Comparison of ENCODE assay signal across 1 fruit fly cellular context in genomic region chr2L:18325120-18325581, dm6.
TF ChIP-seq lines count a peak whose summit lies in the region.

No protein-coding gene starts in this region.

TF ChIP-seq in whole organism, embryonic, 481 proteins besides CTCF, POLR2A, EP300 and RAD21 (continued from another document and continues in another):
- TF ChIP-seq CG9609 (GFP tag; optimal IDR thresholded peaks at IDR 0.05; lab: Kevin White, UChicago) (peak; percentile 83), BEAF-32 (GFP tag; optimal IDR thresholded peaks at IDR 0.05; lab: Kevin White, UChicago) (no peak), ara (GFP tag; IDR thresholded peaks at IDR 0.05; lab: Robert Waterston, UW) (peak; percentile 87), CG9876 (GFP tag; optimal IDR thresholded peaks at IDR 0.05; lab: Kevin White, UChicago) (peak; percentile 40), CG17385 (GFP tag; optimal IDR thresholded peaks at IDR 0.05; lab: Kevin White, UChicago) (peak; percentile 79), Dip3 (GFP tag; optimal IDR thresholded peaks at IDR 0.05; lab: Kevin White, UChicago) (peak; percentile 67), B-H1 (GFP tag; IDR thresholded peaks at IDR 0.05; lab: Robert Waterston, UW) (peak; percentile 79), pzg (GFP tag; optimal IDR thresholded peaks at IDR 0.05; lab: Kevin White, UChicago) (no peak), CG4820 (GFP tag; optimal IDR thresholded peaks at IDR 0.05; lab: Kevin White, UChicago) (peak; percentile 78), CG15514 (GFP tag; optimal IDR thresholded peaks at IDR 0.05; lab: Kevin White, UChicago) (peak; percentile 51), D19A (tag; optimal IDR thresholded peaks at IDR 0.05; lab: Kevin White, UChicago) (peak; percentile 82), CG17568 (GFP tag; optimal IDR thresholded peaks at IDR 0.05; lab: Kevin White, UChicago) (peak; percentile 52), CG12744 (GFP tag; optimal IDR thresholded peaks at IDR 0.05; lab: Kevin White, UChicago) (peak; percentile 65), CG8281 (tag; optimal IDR thresholded peaks at IDR 0.05; lab: Kevin White, UChicago) (peak; percentile 68), CG4282 (GFP tag; optimal IDR thresholded peaks at IDR 0.05; lab: Kevin White, UChicago) (peak; percentile 61), sr (GFP tag; IDR thresholded peaks at IDR 0.05; lab: Robert Waterston, UW) (0 out of 3 replicates have a peak, but pooled peaks have one; percentile 55), Gug (GFP tag; IDR thresholded peaks at IDR 0.05; lab: Robert Waterston, UW) (peak; percentile 79), pros (GFP tag; optimal IDR thresholded peaks at IDR 0.05; lab: Kevin White, UChicago) (no peak), Meics (GFP tag; optimal IDR thresholded peaks at IDR 0.05; lab: Kevin White, UChicago) (peak; percentile 76), tgo (GFP tag; IDR thresholded peaks at IDR 0.05; lab: Robert Waterston, UW) (peak; percentile 85), Bdp1 (GFP tag; optimal IDR thresholded peaks at IDR 0.05; lab: Kevin White, UChicago) (peak; percentile 56), Ada2b (GFP tag; IDR thresholded peaks at IDR 0.05; lab: Robert Waterston, UW) (peak; percentile 88), CG13775 (GFP tag; optimal IDR thresholded peaks at IDR 0.05; lab: Kevin White, UChicago) (peak; percentile 73), wek (GFP tag; optimal IDR thresholded peaks at IDR 0.05; lab: Kevin White, UChicago) (peak; percentile 74), bab2 (GFP tag; optimal IDR thresholded peaks at IDR 0.05; lab: Kevin White, UChicago) (peak; percentile 85), oc (tag; optimal IDR thresholded peaks at IDR 0.05; lab: Kevin White, UChicago) (peak; percentile 81), tll (GFP tag; optimal IDR thresholded peaks at IDR 0.05; lab: Kevin White, UChicago) (no peak), CG8765 (GFP tag; IDR thresholded peaks at IDR 0.05; lab: Robert Waterston, UW) (no peak), luna (GFP tag; optimal IDR thresholded peaks at IDR 0.05; lab: Kevin White, UChicago) (no peak), CG1602 (GFP tag; optimal IDR thresholded peaks at IDR 0.05; lab: Kevin White, UChicago) (peak; percentile 72), CG12104 (GFP tag; optimal IDR thresholded peaks at IDR 0.05; lab: Kevin White, UChicago) (peak; percentile 78), lilli (GFP tag; optimal IDR thresholded peaks at IDR 0.05; lab: Kevin White, UChicago) (peak; percentile 82), Opbp (GFP tag; IDR thresholded peaks at IDR 0.05; lab: Robert Waterston, UW; ENCODE audit: partially characterized antibody) (no peak), E2f1 (GFP tag; IDR thresholded peaks at IDR 0.05; lab: Robert Waterston, UW) (peak; percentile 81), bsh (GFP tag; optimal IDR thresholded peaks at IDR 0.05; lab: Kevin White, UChicago) (peak in 1 of 2 experiments; percentile 94), hth (optimal IDR thresholded peaks at IDR 0.05; lab: Kevin White, UChicago) (no peak), p53 (GFP tag; optimal IDR thresholded peaks at IDR 0.05; lab: Kevin White, UChicago) (peak; percentile 50), CG10543 (GFP tag; optimal IDR thresholded peaks at IDR 0.05; lab: Kevin White, UChicago) (peak; percentile 54), zen2 (GFP tag; IDR thresholded peaks at IDR 0.05; lab: Robert Waterston, UW; ENCODE audit: partially characterized antibody) (no peak), CG9817 (tag; optimal IDR thresholded peaks at IDR 0.05; lab: Kevin White, UChicago) (peak; percentile 81), gsb (GFP tag; IDR thresholded peaks at IDR 0.05; lab: Robert Waterston, UW) (no peak), CG11398 (GFP tag; optimal IDR thresholded peaks at IDR 0.05; lab: Kevin White, UChicago) (peak; percentile 72), CG2889 (GFP tag; IDR thresholded peaks at IDR 0.05; lab: Robert Waterston, UW) (peak; percentile 75; the same call in 2 of the 3 replicates), Atf6 (GFP tag; IDR thresholded peaks at IDR 0.05; lab: Robert Waterston, UW) (peak; percentile 79), odd (GFP tag; optimal IDR thresholded peaks at IDR 0.05; lab: Kevin White, UChicago) (peak; percentile 57), CG12219 (GFP tag; optimal IDR thresholded peaks at IDR 0.05; lab: Kevin White, UChicago) (peak; percentile 85), dmrt11E (tag; optimal IDR thresholded peaks at IDR 0.05; lab: Kevin White, UChicago) (peak; percentile 83), Asciz (GFP tag; optimal IDR thresholded peaks at IDR 0.05; lab: Kevin White, UChicago) (peak; percentile 86), CG11504 (tag; optimal IDR thresholded peaks at IDR 0.05; lab: Kevin White, UChicago) (peak; percentile 91), ro (GFP tag; IDR thresholded peaks at IDR 0.05; lab: Robert Waterston, UW) (peak; percentile 80), CG10959 (GFP tag; IDR thresholded peaks at IDR 0.05; lab: Robert Waterston, UW) (peak; percentile 76; the same call in 1 of the 2 replicates), dati (GFP tag; IDR thresholded peaks at IDR 0.05; lab: Robert Waterston, UW) (peak; percentile 80), gt (GFP tag; IDR thresholded peaks at IDR 0.05; lab: Robert Waterston, UW) (peak; percentile 57), CG14965 (GFP tag; optimal IDR thresholded peaks at IDR 0.05; lab: Kevin White, UChicago; ENCODE audit: borderline replicate concordance) (peak; percentile 5), stc (GFP tag; IDR thresholded peaks at IDR 0.05; lab: Robert Waterston, UW) (peak; percentile 79), CG18011 (GFP tag; optimal IDR thresholded peaks at IDR 0.05; lab: Kevin White, UChicago) (peak; percentile 54), hbn (GFP tag; IDR thresholded peaks at IDR 0.05; lab: Robert Waterston, UW; ENCODE audit: partially characterized antibody) (no peak), Mes4 (GFP tag; optimal IDR thresholded peaks at IDR 0.05; lab: Kevin White, UChicago) (peak; percentile 82), crc (GFP tag; optimal IDR thresholded peaks at IDR 0.05; lab: Kevin White, UChicago) (peak; percentile 77), CG6813 (GFP tag; optimal IDR thresholded peaks at IDR 0.05; lab: Kevin White, UChicago) (peak; percentile 60), danr (GFP tag; IDR thresholded peaks at IDR 0.05; lab: Robert Waterston, UW) (peak; percentile 78), CG15479 (GFP tag; optimal IDR thresholded peaks at IDR 0.05; lab: Kevin White, UChicago) (no peak), sug (tag; optimal IDR thresholded peaks at IDR 0.05; lab: Kevin White, UChicago) (peak; percentile 73), CG33213 (GFP tag; optimal IDR thresholded peaks at IDR 0.05; lab: Kevin White, UChicago) (peak; percentile 63), seq (GFP tag; IDR thresholded peaks at IDR 0.05; lab: Robert Waterston, UW) (peak; percentile 76), CG14710 (tag; optimal IDR thresholded peaks at IDR 0.05; lab: Kevin White, UChicago) (peak; percentile 83), bigmax (GFP tag; optimal IDR thresholded peaks at IDR 0.05; lab: Kevin White, UChicago) (no peak), crol (GFP tag; IDR thresholded peaks at IDR 0.05; lab: Robert Waterston, UW) (peak; percentile 74), B-H2 (GFP tag; optimal IDR thresholded peaks at IDR 0.05; lab: Kevin White, UChicago) (no peak), CG16815 (GFP tag; optimal IDR thresholded peaks at IDR 0.05; lab: Kevin White, UChicago) (peak; percentile 64), CG1024 (GFP tag; IDR thresholded peaks at IDR 0.05; lab: Robert Waterston, UW) (peak; percentile 74), CG3726 (GFP tag; IDR thresholded peaks at IDR 0.05; lab: Robert Waterston, UW) (peak; percentile 77; the same call in 2 of the 3 replicates), CG11695 (GFP tag; IDR thresholded peaks at IDR 0.05; lab: Robert Waterston, UW) (peak; percentile 83), TFAM (GFP tag; optimal IDR thresholded peaks at IDR 0.05; lab: Kevin White, UChicago) (no peak), vfl (GFP tag; optimal IDR thresholded peaks at IDR 0.05; lab: Kevin White, UChicago) (peak; percentile 62), CG5180 (GFP tag; optimal IDR thresholded peaks at IDR 0.05; lab: Kevin White, UChicago) (peak; percentile 73), Taf1 (GFP tag; IDR thresholded peaks at IDR 0.05; lab: Robert Waterston, UW) (0 out of 2 replicates have a peak, but pooled peaks have one; percentile 31), Fer1 (GFP tag; optimal IDR thresholded peaks at IDR 0.05; lab: Kevin White, UChicago) (peak; percentile 75), Deaf1 (tag; optimal IDR thresholded peaks at IDR 0.05; lab: Kevin White, UChicago) (peak; percentile 53), btn (GFP tag; optimal IDR thresholded peaks at IDR 0.05; lab: Kevin White, UChicago) (peak; percentile 77), CG14441 (GFP tag; IDR thresholded peaks at IDR 0.05; lab: Robert Waterston, UW) (peak; percentile 88), Hr39 (optimal IDR thresholded peaks at IDR 0.05; lab: Kevin White, UChicago) (no peak), CG9215 (GFP tag; IDR thresholded peaks at IDR 0.05; lab: Robert Waterston, UW) (peak; percentile 43; the same call in 1 of the 2 replicates), cato (GFP tag; optimal IDR thresholded peaks at IDR 0.05; lab: Kevin White, UChicago; ENCODE audit: borderline replicate concordance) (peak; percentile 71), ewg (GFP tag; optimal IDR thresholded peaks at IDR 0.05; lab: Kevin White, UChicago) (peak; percentile 78), Neu2 (GFP tag; optimal IDR thresholded peaks at IDR 0.05; lab: Kevin White, UChicago; ENCODE audit: borderline replicate concordance) (no peak), CG3065 (GFP tag; optimal IDR thresholded peaks at IDR 0.05; lab: Kevin White, UChicago) (peak; percentile 70), CG13624 (GFP tag; optimal IDR thresholded peaks at IDR 0.05; lab: Kevin White, UChicago) (peak; percentile 64), CG11696 (GFP tag; IDR thresholded peaks at IDR 0.05; lab: Robert Waterston, UW) (peak; percentile 51), CG3281 (GFP tag; optimal IDR thresholded peaks at IDR 0.05; lab: Kevin White, UChicago) (peak; percentile 61), kay (GFP tag; optimal IDR thresholded peaks at IDR 0.05; lab: Kevin White, UChicago) (peak; percentile 64), CG11560 (tag; IDR thresholded peaks at IDR 0.05; lab: Robert Waterston, UW) (0 out of 3 replicates have a peak, but pooled peaks have one; percentile 35), CG7372 (GFP tag; IDR thresholded peaks at IDR 0.05; lab: Robert Waterston, UW) (peak; percentile 63), CG10431 (GFP tag; optimal IDR thresholded peaks at IDR 0.05; lab: Kevin White, UChicago) (peak; percentile 71), Jarid2 (GFP tag; optimal IDR thresholded peaks at IDR 0.05; lab: Kevin White, UChicago) (peak; percentile 55), onecut (GFP tag; IDR thresholded peaks at IDR 0.05; lab: Robert Waterston, UW) (peak; percentile 78), trem (tag; optimal IDR thresholded peaks at IDR 0.05; lab: Kevin White, UChicago) (peak; percentile 79), CG3838 (GFP tag; optimal IDR thresholded peaks at IDR 0.05; lab: Kevin White, UChicago) (peak; percentile 43), H2.0 (GFP tag; IDR thresholded peaks at IDR 0.05; lab: Robert Waterston, UW) (peak; percentile 81), CG17612 (GFP tag; IDR thresholded peaks at IDR 0.05; lab: Robert Waterston, UW) (no peak; the same call in 1 of the 2 replicates), ash1 (GFP tag; optimal IDR thresholded peaks at IDR 0.05; lab: Kevin White, UChicago) (no peak), chinmo (GFP tag; IDR thresholded peaks at IDR 0.05; lab: Robert Waterston, UW; ENCODE audit: partially characterized antibody) (peak; percentile 68; the same call in 1 of the 4 replicates), lola (GFP tag; optimal IDR thresholded peaks at IDR 0.05; lab: Kevin White, UChicago) (peak in 1 of 3 experiments; percentile 84), fd102C (GFP tag; optimal IDR thresholded peaks at IDR 0.05; lab: Kevin White, UChicago) (peak; percentile 46), Lim3 (GFP tag; IDR thresholded peaks at IDR 0.05; lab: Robert Waterston, UW) (peak; percentile 77), Hr3 (GFP tag; optimal IDR thresholded peaks at IDR 0.05; lab: Kevin White, UChicago) (peak; percentile 89), H15 (GFP tag; IDR thresholded peaks at IDR 0.05; lab: Robert Waterston, UW) (peak; percentile 76), C15 (GFP tag; IDR thresholded peaks at IDR 0.05; lab: Robert Waterston, UW) (0 out of 3 replicates have a peak, but pooled peaks have one; percentile 51), CG11723 (GFP tag; optimal IDR thresholded peaks at IDR 0.05; lab: Kevin White, UChicago) (peak; percentile 71), CG13296 (GFP tag; optimal IDR thresholded peaks at IDR 0.05; lab: Kevin White, UChicago) (peak; percentile 56), GATAe (GFP tag; conservative IDR thresholded peaks at IDR 0.05; lab: Robert Waterston, UW) (peak; percentile 91), ems (GFP tag; optimal IDR thresholded peaks at IDR 0.05; lab: Kevin White, UChicago) (peak; percentile 79), NC2α (GFP tag; optimal IDR thresholded peaks at IDR 0.05; lab: Kevin White, UChicago) (peak; percentile 75), caup (GFP tag; optimal IDR thresholded peaks at IDR 0.05; lab: Kevin White, UChicago; ENCODE audit: severe bottlenecking) (peak; percentile 72), Elba2 (GFP tag; optimal IDR thresholded peaks at IDR 0.05; lab: Kevin White, UChicago) (no peak), CG8478 (optimal IDR thresholded peaks at IDR 0.05; lab: Kevin White, UChicago) (no peak), CG32532 (GFP tag; IDR thresholded peaks at IDR 0.05; lab: Robert Waterston, UW) (peak; percentile 53; the same call in 1 of the 2 replicates), tin (GFP tag; optimal IDR thresholded peaks at IDR 0.05; lab: Kevin White, UChicago) (peak; percentile 85), Awh (GFP tag; IDR thresholded peaks at IDR 0.05; lab: Robert Waterston, UW) (peak; percentile 88), CrebB (tag; optimal IDR thresholded peaks at IDR 0.05; lab: Kevin White, UChicago) (peak; percentile 76), Optix (GFP tag; IDR thresholded peaks at IDR 0.05; lab: Robert Waterston, UW) (peak; percentile 79), CG6854 (GFP tag; optimal IDR thresholded peaks at IDR 0.05; lab: Kevin White, UChicago) (no peak), CG6689 (GFP tag; IDR thresholded peaks at IDR 0.05; lab: Robert Waterston, UW) (peak; percentile 88), Ptx1 (GFP tag; IDR thresholded peaks at IDR 0.05; lab: Robert Waterston, UW) (peak; percentile 89), HLH3B (GFP tag; IDR thresholded peaks at IDR 0.05; lab: Robert Waterston, UW) (peak; percentile 81), CG1603 (tag; optimal IDR thresholded peaks at IDR 0.05; lab: Kevin White, UChicago) (peak; percentile 96), psq (GFP tag; optimal IDR thresholded peaks at IDR 0.05; lab: Kevin White, UChicago) (peak; percentile 43), Hsf (GFP tag; optimal IDR thresholded peaks at IDR 0.05; lab: Kevin White, UChicago) (peak; percentile 84), CG14014 (GFP tag; IDR thresholded peaks at IDR 0.05; lab: Robert Waterston, UW) (peak; percentile 81), tup (GFP tag; optimal IDR thresholded peaks at IDR 0.05; lab: Kevin White, UChicago) (peak; percentile 56)
